Fruit fly (Drosophila melanogaster) whole organism, pupa: ENCODE measurements around the gene smog.

Experiments used
- CG10348 ChIP-seq: fragments of 200-800 bp; sonication (Bioruptor generic); IDR thresholded peaks from 2 replicates; pipeline ENCODE4 v1.3.6; 2022; ENCODE audit warnings: missing biosample characterization, missing genetic modification characterization
- CG12605 ChIP-seq: fragments of 200-800 bp; sonication (Bioruptor generic); IDR thresholded peaks from 2 replicates; pipeline ENCODE4 v1.3.6; 2022; ENCODE audit warnings: missing biosample characterization, missing genetic modification characterization
- CG17806 ChIP-seq: fragments of 200-800 bp; sonication (Bioruptor generic); optimal IDR thresholded peaks from 2 replicates; lab custom pipeline; 2018; ENCODE audit warnings: missing biosample characterization, mild to moderate bottlenecking, missing genetic modification characterization, moderate library complexity
- CG34367 ChIP-seq: fragments of 200-800 bp; sonication (Bioruptor generic); optimal IDR thresholded peaks from 2 replicates; lab custom pipeline; 2018; ENCODE audit warnings: missing biosample characterization, mild to moderate bottlenecking, missing genetic modification characterization
- CG4496 ChIP-seq: fragments of 200-800 bp; sonication (Bioruptor generic); IDR thresholded peaks from 3 replicates; pipeline ENCODE4 v1.3.6; 2022; ENCODE audit warnings: missing biosample characterization, missing genetic modification characterization
- D1 ChIP-seq: fragments of 200-800 bp; sonication (Bioruptor generic); optimal IDR thresholded peaks from 2 replicates; lab custom pipeline; 2018; ENCODE audit warnings: missing biosample characterization, mild to moderate bottlenecking, missing genetic modification characterization, moderate library complexity
- EcR ChIP-seq: fragments of 200-800 bp; sonication (Bioruptor generic); optimal IDR thresholded peaks from 3 replicates; lab custom pipeline; 2019; ENCODE audit warnings: missing biosample characterization, missing genetic modification characterization, mild to moderate bottlenecking, moderate library complexity, missing genetic modification reagents
- Ets98B ChIP-seq: fragments of 200-800 bp; sonication (Bioruptor generic); IDR thresholded peaks from 2 replicates; pipeline ENCODE4 v1.3.6; 2022; ENCODE audit warnings: missing biosample characterization, missing genetic modification characterization
- Pif1B ChIP-seq: fragments of 200-800 bp; sonication (Bioruptor generic); optimal IDR thresholded peaks from 3 replicates; lab custom pipeline; 2016; ENCODE audit warnings: missing biosample characterization, missing genetic modification characterization
- Snoo ChIP-seq: fragments of 200-800 bp; sonication (Bioruptor generic); optimal IDR thresholded peaks from 3 replicates; lab custom pipeline; 2017; ENCODE audit warnings: missing biosample characterization, mild to moderate bottlenecking, missing genetic modification characterization, inconsistent platforms
- fd96Ca ChIP-seq: fragments of 200-800 bp; sonication (Bioruptor generic); IDR thresholded peaks from 3 replicates; pipeline ENCODE4 v1.3.6; 2022; ENCODE audit warnings: missing biosample characterization, missing genetic modification characterization

dm6 chr2L:4893612-4894011, 40.9 kb downstream of the smog start:
- TF ChIP-seq CG34367: no peak
- TF ChIP-seq CG17806 (tag; lab: Kevin White, UChicago): no peak
- TF ChIP-seq Snoo (tag; lab: Kevin White, UChicago): no peak
- TF ChIP-seq Ets98B: no peak
- TF ChIP-seq fd96Ca (GFP tag; lab: Robert Waterston, UW): no peak
- TF ChIP-seq CG12605 (GFP tag; lab: Robert Waterston, UW): no peak
- TF ChIP-seq CG10348 (GFP tag; lab: Robert Waterston, UW): no peak
- TF ChIP-seq D1 (tag; lab: Kevin White, UChicago): no peak
- TF ChIP-seq EcR (GFP tag; lab: Kevin White, UChicago): no peak
- TF ChIP-seq Pif1B (GFP tag; lab: Kevin White, UChicago): no peak
- TF ChIP-seq CG4496 (GFP tag; lab: Robert Waterston, UW): no peak
